Worm (Caenorhabditis elegans) whole organism, mixed stage, embryonic: Measurements from ENCODE around the gene EEED8.3.

Experiments used
- M03D4.4 ChIP-seq: sonication (generic microtip); optimal IDR thresholded peaks from 2 replicates; lab custom pipeline; 2017; ENCODE audit warnings: mild to moderate bottlenecking, missing genetic modification characterization, missing compliant biosample characterization
- blmp-1 ChIP-seq: fragments of 150-350 bp; optimal IDR thresholded peaks from 2 replicates; lab custom pipeline; 2014; ENCODE audit warnings: missing biosample characterization, missing genetic modification characterization
- flh-1 ChIP-seq: fragments of 200-800 bp; sonication (Bioruptor generic); optimal IDR thresholded peaks from 2 replicates; lab custom pipeline; 2018; ENCODE audit warnings: mild to moderate bottlenecking, missing genetic modification characterization, moderate library complexity, missing compliant biosample characterization
- lsy-2 ChIP-seq: fragments of 150-350 bp; optimal IDR thresholded peaks from 2 replicates; lab custom pipeline; 2014; ENCODE audit warnings: missing biosample characterization, missing genetic modification characterization
- nhr-28 ChIP-seq: fragments of 150-350 bp; optimal IDR thresholded peaks from 2 replicates; lab custom pipeline; 2014; ENCODE audit warnings: missing biosample characterization, missing genetic modification characterization
- pha-4 ChIP-seq: fragments of 150-350 bp; optimal IDR thresholded peaks from 2 replicates; lab custom pipeline; 2018; ENCODE audit warnings: missing biosample characterization, missing genetic modification reagents, missing genetic modification characterization
- unc-39 ChIP-seq: fragments of 150-350 bp; optimal IDR thresholded peaks from 2 replicates; lab custom pipeline; 2014; ENCODE audit warnings: missing biosample characterization, missing genetic modification characterization
- unc-62 ChIP-seq: fragments of 150-350 bp; optimal IDR thresholded peaks from 2 replicates; lab custom pipeline; 2014; ENCODE audit warnings: missing biosample characterization, missing genetic modification reagents, missing genetic modification characterization

DNA sequence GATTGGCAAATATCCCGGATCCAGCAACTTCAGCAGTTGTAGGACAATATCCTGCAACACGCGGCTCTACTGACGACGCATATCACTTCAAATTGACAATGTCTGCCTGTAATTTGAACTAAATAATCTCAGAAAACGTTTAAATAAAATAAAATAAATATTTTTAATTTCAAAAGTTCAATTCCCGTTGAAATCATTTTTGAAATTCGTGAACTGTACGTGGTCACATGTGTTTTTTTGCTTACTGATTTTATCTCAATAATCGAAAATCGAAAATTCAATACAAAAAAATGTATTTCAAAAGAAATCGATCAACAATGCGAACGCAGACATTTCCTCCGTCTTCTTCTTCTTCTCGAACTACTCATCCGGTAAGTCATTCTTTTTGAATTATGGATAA is 23.5 kb downstream of the EEED8.3 start, which contains the start of gene F07F6.1:
- TF ChIP-seq lsy-2 (tag; lab: Kevin White, UChicago) (no peak), unc-62 (GFP tag; lab: Kevin White, UChicago) (no peak), M03D4.4 (tag; lab: Kevin White, UChicago) (no peak), flh-1 (no peak), unc-39 (tag; lab: Kevin White, UChicago) (no peak), pha-4 (tag; lab: Kevin White, UChicago) (no peak), nhr-28 (no peak), blmp-1 (tag; lab: Kevin White, UChicago) (no peak)
